Worm (Caenorhabditis elegans): ENCODE data around the gene sri-32.
A peak's percentile ranks its signal among the peaks of the same experiment; 100 is the strongest.

The sri-32 gene

DNA sequence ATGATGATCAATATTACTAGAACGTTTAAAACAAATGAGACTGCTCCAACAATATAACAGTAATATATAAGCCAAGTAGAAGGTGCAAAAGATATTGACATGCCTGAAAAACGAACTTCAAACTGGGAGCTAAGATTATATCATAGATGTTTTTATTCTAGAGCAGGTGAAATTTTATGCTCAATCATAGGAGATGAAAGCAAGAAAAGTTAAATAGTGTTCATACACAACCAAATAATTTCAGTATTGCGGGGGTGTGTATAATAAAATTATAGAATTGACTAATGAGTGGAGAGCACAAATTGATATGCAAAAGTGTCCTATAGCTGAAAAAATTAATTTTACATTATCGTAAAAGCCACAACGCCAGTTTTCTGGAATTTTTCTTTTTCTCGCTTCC lies 4.7 kb upstream of the sri-32 start, which contains the start of gene sri-34:
TSS of gene sri-34 (minus strand) at position 101 of the 400 bp plus-strand sequence.
- TF ChIP-seq fos-1 (tag; optimal IDR thresholded peaks at IDR 0.05) = no peak
- no peak for TF ChIP-seq vab-7 (GFP tag; IDR thresholded peaks at IDR 0.05)
- no peak for TF ChIP-seq F44E2.7 (GFP tag; IDR thresholded peaks at IDR 0.05)
- no peak for TF ChIP-seq pqm-1 (tag; optimal IDR thresholded peaks at IDR 0.05)
- no peak for TF ChIP-seq ztf-7 (tag; optimal IDR thresholded peaks at IDR 0.05)
- TF ChIP-seq nhr-42 (GFP tag; IDR thresholded peaks at IDR 0.05) = no peak
- no peak for TF ChIP-seq set-16 (GFP tag; IDR thresholded peaks at IDR 0.05)
- TF ChIP-seq ceh-32 (tag; optimal IDR thresholded peaks at IDR 0.05; ENCODE audit: poor library complexity) = no peak
- TF ChIP-seq zag-1 (tag; optimal IDR thresholded peaks at IDR 0.05) = no peak
- no peak for TF ChIP-seq Y75B8A.6 (GFP tag; IDR thresholded peaks at IDR 0.05)
- TF ChIP-seq F26F4.8 (GFP tag; conservative IDR thresholded peaks at IDR 0.05) = no peak
- TF ChIP-seq snpc-4 (tag; optimal IDR thresholded peaks at IDR 0.05) = no peak
- TF ChIP-seq unc-39 (tag; optimal IDR thresholded peaks at IDR 0.05) = no peak
- TF ChIP-seq T26A8.4 (GFP tag; IDR thresholded peaks at IDR 0.05) = no peak
- TF ChIP-seq tra-1 (GFP tag; IDR thresholded peaks at IDR 0.05) = no peak
- no peak for TF ChIP-seq unc-130 (GFP tag; optimal IDR thresholded peaks at IDR 0.05)
- no peak for TF ChIP-seq hif-1 (tag; optimal IDR thresholded peaks at IDR 0.05)
- no peak for TF ChIP-seq ZK337.2 (GFP tag; IDR thresholded peaks at IDR 0.05)
- TF ChIP-seq unc-62 (GFP tag; optimal IDR thresholded peaks at IDR 0.05 in 1 of 2) = no peak
- no peak for TF ChIP-seq unc-62 (tag; optimal IDR thresholded peaks at IDR 0.05)

DNA sequence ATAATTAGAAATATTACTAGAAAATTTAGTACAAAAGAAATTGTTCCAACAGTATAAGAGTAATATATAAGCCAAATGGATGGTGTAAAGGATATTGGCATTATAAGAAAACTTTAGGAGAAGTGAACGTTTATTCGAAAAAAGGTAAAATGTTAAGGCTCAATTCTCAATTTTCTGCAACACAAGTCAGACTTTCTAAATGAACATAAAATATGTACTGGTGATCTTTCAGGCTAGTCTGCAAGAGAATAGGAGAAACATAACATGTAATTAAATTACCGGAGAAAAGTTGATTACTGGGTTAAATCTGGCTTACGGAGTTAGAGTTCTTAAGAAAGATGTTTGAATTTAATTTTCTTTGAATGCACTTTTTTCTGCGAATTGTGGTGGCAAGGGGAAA lies 2.5 kb upstream of the sri-32 start, which contains the start of gene sri-33:
TSS of gene sri-33 (minus strand) at position 101 of the 400 bp plus-strand sequence.
- TF ChIP-seq zip-11 (GFP tag; IDR thresholded peaks at IDR 0.05) = no peak
- TF ChIP-seq nhr-11 (tag; optimal IDR thresholded peaks at IDR 0.05) = no peak
- peak; percentile 34 for TF ChIP-seq aha-1 (tag)

DNA sequence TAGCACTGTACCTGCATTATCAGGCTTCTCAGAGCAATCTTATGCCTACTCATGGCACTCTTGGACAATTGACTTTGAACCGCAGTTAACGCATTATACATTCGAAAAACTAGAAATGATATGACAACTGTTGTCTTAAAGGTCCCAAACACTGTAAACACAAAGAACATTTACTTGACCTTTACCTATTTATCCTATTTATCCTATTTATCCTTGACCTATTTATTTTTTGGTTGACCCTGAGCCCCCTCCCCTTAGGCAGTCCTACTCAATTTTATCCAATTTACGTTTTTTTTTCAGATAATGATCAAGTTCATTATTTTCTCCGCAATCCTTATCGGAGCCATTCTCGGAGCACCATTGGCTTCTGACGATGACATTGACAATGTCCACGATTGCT lies 2.7 kb downstream of the sri-32 start, which contains the start of the genes T10D4.14 and T10D4.19:
TSS of gene T10D4.14 (minus strand) at position 101 of the 400 bp plus-strand sequence.
TSS of gene T10D4.19 (plus strand) at position 304 of the 400 bp plus-strand sequence.
- no peak for TF ChIP-seq ces-1 (GFP tag; optimal IDR thresholded peaks at IDR 0.05)
- no peak for TF ChIP-seq hlh-11 (tag; optimal IDR thresholded peaks at IDR 0.05)
- TF ChIP-seq zag-1 (tag; optimal IDR thresholded peaks at IDR 0.05) = no peak
- TF ChIP-seq snpc-1.2 (GFP tag; IDR thresholded peaks at IDR 0.05) = no peak
- TF ChIP-seq ceh-32 (tag; optimal IDR thresholded peaks at IDR 0.05; ENCODE audit: poor library complexity) = no peak
- TF ChIP-seq nhr-28 (tag; optimal IDR thresholded peaks at IDR 0.05) = no peak
- no peak for TF ChIP-seq cey-2 (tag; optimal IDR thresholded peaks at IDR 0.05; ENCODE audit: borderline replicate concordance, insufficient read depth)

DNA sequence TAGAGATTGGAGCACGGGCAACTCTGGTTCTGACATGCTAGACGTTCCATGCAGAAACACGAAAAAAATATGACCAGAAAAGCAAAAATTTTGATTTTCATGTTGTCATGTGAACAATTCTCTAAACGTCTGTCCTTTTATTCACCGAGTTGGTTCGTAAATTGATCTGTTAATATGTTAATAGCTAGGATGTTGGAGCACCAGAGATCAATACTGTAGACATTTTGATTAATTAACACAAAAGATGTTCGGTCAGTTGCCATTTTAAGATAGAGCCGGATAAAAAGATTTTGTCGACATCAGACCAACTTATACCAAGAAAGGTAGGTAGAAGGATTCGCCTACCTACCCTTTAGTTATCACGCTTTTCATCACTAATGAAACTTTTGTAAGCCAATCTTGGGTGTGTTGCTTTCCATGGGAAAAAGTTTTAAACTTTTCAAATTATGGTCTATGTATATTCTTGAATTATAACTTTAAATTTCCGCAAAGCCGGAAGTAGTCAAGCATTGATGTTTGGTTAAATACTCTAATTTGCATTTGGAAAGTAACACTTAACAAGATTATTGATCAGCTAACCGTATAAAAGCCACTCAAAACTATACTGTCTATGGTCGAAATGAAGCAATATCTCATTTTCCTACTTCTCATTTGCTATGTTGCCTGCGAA lies 4.6 kb downstream of the sri-32 start, which contains the start of the genes T10D4.11 and T10D4.1:
TSS of gene T10D4.11 (minus strand) at position 101 of the 670 bp plus-strand sequence.
TSS of gene T10D4.1 (plus strand) at position 620 of the 670 bp plus-strand sequence.
- no peak for TF ChIP-seq ceh-62 (tag; optimal IDR thresholded peaks at IDR 0.05)
- TF ChIP-seq aha-1 (tag) = peak; percentile 3
- TF ChIP-seq nhr-10 (tag; optimal IDR thresholded peaks at IDR 0.05) = no peak

DNA sequence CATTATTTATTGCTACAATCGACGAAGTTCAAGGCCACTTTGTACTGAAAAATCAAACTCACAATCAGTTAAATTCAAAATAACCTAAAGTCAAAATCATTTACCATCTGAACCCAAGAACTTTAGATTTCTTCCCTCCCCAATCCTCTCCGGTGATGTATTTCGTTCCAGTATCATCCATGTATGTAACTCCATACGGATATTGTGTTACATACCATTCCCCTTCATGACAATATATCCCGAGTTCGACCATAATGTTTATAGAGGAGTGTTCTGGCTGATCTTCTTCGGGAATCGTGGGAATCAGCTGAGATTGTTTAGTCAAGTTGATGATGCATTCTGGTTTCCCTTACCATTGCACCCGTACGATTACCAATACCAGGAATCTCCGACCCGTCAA lies 5.9 kb downstream of the sri-32 start:
- peak in 1 of 2 experiments; percentile 92 for TF ChIP-seq unc-62 (GFP tag; optimal IDR thresholded peaks at IDR 0.05 in 1 of 2)
- TF ChIP-seq unc-62 (tag; optimal IDR thresholded peaks at IDR 0.05) = no peak
- no peak for TF ChIP-seq nhr-237 (tag; optimal IDR thresholded peaks at IDR 0.05)
- no peak for TF ChIP-seq nhr-111 (GFP tag; optimal IDR thresholded peaks at IDR 0.05)

Data from whole organism, L4 larva.